Worm (Caenorhabditis elegans): ENCODE results near the gene pal-1.

Gene pal-1

DNA sequence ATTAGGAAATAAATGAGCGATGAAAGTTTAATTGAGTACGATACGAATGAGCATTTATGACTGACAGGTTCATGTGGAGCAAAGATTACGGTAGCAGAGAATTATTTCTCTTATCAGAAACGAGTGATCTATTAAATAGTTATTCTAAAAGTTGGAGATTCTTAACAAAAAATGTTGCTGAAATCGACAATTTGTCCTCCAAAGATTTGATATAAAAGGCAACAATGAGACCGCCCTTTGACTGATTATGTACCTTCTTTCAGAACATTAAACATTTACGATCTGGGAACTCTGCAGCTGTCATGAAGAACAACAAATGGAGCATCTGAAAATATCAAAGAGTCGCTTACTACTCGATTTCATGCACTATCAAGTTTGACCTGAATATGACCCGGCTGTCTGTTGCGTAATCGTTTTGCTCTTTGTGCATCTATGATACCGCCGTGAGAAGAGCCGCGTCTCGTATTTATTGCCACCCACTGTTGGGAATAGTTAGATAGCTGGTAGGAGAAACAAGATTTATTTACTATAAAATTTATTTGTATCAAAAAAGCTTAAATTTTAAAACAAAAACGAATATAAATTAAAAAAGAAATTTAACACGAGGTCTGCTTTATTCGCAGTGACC lies at the start of gene pal-1:
TSS of gene pal-1 (minus strand) at position 51 of the 628 bp plus-strand sequence.
- TF ChIP-seq med-1 (GFP tag; optimal IDR thresholded peaks at IDR 0.05; ENCODE audit: insufficient read depth) (no peak), ztf-29 (GFP tag; IDR thresholded peaks at IDR 0.05) (no peak), cog-1 (tag; optimal IDR thresholded peaks at IDR 0.05) (no peak), flt-1 (GFP tag; IDR thresholded peaks at IDR 0.05) (no peak), klf-2 (GFP tag; conservative IDR thresholded peaks at IDR 0.05) (no peak), ztf-23 (GFP tag; IDR thresholded peaks at IDR 0.05) (no peak), T22C8.4 (GFP tag; IDR thresholded peaks at IDR 0.05) (no peak), ref-1 (GFP tag; conservative IDR thresholded peaks at IDR 0.05) (no peak), tab-1 (GFP tag; IDR thresholded peaks at IDR 0.05) (no peak)

DNA sequence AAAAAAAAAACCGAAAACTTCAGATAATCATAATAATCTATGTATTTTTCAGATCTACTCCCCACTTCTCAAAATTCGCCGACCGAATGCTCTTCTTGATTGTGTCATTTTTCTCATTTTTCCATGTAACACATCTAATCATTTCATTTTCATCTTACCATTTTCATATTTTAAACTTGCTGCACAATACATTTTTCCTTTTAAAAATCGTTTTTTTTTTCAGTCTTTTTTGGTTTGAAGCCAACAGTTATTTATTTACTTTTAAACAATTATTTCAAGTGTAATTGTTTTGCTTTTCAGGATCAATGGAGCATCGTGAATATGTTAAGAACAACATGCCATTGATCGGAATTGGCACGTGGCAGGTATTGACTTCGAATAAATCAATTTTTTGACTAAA lies 49.7 kb upstream of the pal-1 start, which contains the start of gene C35D10.6:
TSS of gene C35D10.6 (plus strand) at position 301 of the 400 bp plus-strand sequence.
- no peak for TF ChIP-seq ref-1 (GFP tag; conservative IDR thresholded peaks at IDR 0.05)
- TF ChIP-seq T22C8.4 (GFP tag; IDR thresholded peaks at IDR 0.05) = no peak
- no peak for TF ChIP-seq ztf-29 (GFP tag; IDR thresholded peaks at IDR 0.05)
- no peak for TF ChIP-seq flt-1 (GFP tag; IDR thresholded peaks at IDR 0.05)
- TF ChIP-seq med-1 (GFP tag; optimal IDR thresholded peaks at IDR 0.05; ENCODE audit: insufficient read depth) = no peak
- no peak for TF ChIP-seq cog-1 (tag; optimal IDR thresholded peaks at IDR 0.05)
- no peak for TF ChIP-seq ztf-23 (GFP tag; IDR thresholded peaks at IDR 0.05)
- no peak for TF ChIP-seq tab-1 (GFP tag; IDR thresholded peaks at IDR 0.05)
- TF ChIP-seq klf-2 (GFP tag; conservative IDR thresholded peaks at IDR 0.05) = no peak

DNA sequence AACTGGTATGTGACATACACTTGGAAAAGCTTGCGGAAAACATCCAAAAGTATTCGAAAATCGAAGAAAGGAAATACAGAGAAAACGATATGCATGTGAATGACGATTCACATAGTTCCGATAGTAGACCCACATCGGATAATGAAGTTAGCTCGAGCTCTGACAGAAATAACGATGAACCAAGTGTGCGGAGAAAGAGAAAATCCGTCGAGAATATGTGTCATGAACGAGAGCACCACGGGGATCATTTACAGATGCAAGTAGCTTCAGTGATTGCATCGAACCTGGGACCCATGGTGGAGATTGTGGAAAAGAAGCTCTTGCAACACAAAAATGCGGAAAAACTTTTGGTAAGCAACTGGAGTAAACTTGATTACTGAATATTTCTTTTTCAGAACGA lies 47.6 kb upstream of the pal-1 start:
- TF ChIP-seq ref-1 (GFP tag; conservative IDR thresholded peaks at IDR 0.05) = no peak
- no peak for TF ChIP-seq ztf-23 (GFP tag; IDR thresholded peaks at IDR 0.05)

DNA sequence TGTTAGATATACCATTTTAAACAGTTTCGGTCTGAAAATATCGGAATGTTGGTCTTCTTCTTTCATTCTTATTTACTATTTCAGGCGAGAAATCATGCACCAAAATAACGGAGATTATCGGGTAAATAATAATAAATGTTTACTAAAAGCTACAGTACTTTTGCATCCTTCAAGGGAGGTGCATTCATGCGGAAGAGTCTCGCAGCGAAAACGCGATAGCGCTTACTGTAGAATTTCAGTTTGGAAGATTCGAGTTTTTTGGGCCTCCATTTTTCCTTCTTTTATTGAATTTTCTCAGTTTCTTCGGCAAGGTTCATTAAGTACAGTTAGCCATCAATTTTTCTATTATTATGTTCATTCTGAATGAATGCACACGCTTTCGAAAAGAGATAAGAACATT lies 46.7 kb upstream of the pal-1 start, which contains the start of gene C35D10.7:
TSS of gene C35D10.7 (plus strand) at position 85 of the 400 bp plus-strand sequence.
- TF ChIP-seq klf-2 (GFP tag; conservative IDR thresholded peaks at IDR 0.05) (no peak), T22C8.4 (GFP tag; IDR thresholded peaks at IDR 0.05) (no peak), ztf-23 (GFP tag; IDR thresholded peaks at IDR 0.05) (no peak), ref-1 (GFP tag; conservative IDR thresholded peaks at IDR 0.05) (no peak), med-1 (GFP tag; optimal IDR thresholded peaks at IDR 0.05; ENCODE audit: insufficient read depth) (no peak), ztf-29 (GFP tag; IDR thresholded peaks at IDR 0.05) (no peak), flt-1 (GFP tag; IDR thresholded peaks at IDR 0.05) (no peak), cog-1 (tag; optimal IDR thresholded peaks at IDR 0.05) (no peak), tab-1 (GFP tag; IDR thresholded peaks at IDR 0.05) (no peak)

DNA sequence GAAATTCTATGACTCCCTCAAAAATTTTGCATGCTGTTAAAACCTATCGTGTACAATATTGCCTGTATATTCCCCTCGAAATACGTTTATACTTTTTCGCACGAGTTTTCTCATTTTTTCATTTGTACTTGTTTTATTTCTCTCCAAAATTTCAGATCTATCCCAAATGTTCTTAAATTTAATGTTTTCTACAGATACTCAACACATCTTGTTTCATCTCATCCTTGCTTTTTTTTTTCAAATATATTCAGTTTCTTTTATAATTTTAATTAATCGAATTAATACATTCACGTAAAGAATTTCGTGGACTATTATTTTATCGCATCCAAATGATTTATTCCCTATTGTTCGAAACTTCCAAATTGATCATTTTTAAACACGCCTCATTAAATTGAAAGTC lies 45.5 kb upstream of the pal-1 start, which contains the start of gene C35D10.8:
TSS of gene C35D10.8 (plus strand) at position 301 of the 400 bp plus-strand sequence.
- TF ChIP-seq ztf-29 (GFP tag; IDR thresholded peaks at IDR 0.05) (no peak), ref-1 (GFP tag; conservative IDR thresholded peaks at IDR 0.05) (no peak), T22C8.4 (GFP tag; IDR thresholded peaks at IDR 0.05) (no peak), ztf-23 (GFP tag; IDR thresholded peaks at IDR 0.05) (no peak), klf-2 (GFP tag; conservative IDR thresholded peaks at IDR 0.05) (no peak), med-1 (GFP tag; optimal IDR thresholded peaks at IDR 0.05; ENCODE audit: insufficient read depth) (no peak), flt-1 (GFP tag; IDR thresholded peaks at IDR 0.05) (no peak), cog-1 (tag; optimal IDR thresholded peaks at IDR 0.05) (no peak), tab-1 (GFP tag; IDR thresholded peaks at IDR 0.05) (no peak)

DNA sequence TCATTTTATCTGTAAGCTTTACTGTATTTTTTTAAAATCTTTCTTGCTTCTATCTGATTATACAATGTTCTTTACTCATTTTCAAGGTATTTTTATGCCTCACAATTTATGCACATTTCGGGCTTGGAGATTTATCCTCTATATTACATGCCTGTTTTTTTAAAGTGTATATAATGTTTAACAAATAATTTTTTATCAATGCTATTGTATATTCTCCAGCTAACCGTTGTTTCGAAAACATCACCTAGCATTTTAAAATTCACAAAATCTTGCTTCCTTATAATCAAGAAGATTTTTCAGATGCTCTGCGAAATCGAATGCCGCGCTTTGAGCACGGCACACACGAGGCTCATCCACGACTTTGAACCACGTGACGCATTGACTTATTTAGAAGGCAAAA lies 42.6 kb upstream of the pal-1 start, which contains the start of gene ced-4:
TSS of gene ced-4 (plus strand) at position 301 of the 400 bp plus-strand sequence.
- TF ChIP-seq T22C8.4 (GFP tag; IDR thresholded peaks at IDR 0.05) (no peak), klf-2 (GFP tag; conservative IDR thresholded peaks at IDR 0.05) (no peak), ref-1 (GFP tag; conservative IDR thresholded peaks at IDR 0.05) (no peak), flt-1 (GFP tag; IDR thresholded peaks at IDR 0.05) (no peak), ztf-23 (GFP tag; IDR thresholded peaks at IDR 0.05) (no peak), ztf-29 (GFP tag; IDR thresholded peaks at IDR 0.05) (no peak), tab-1 (GFP tag; IDR thresholded peaks at IDR 0.05) (no peak), cog-1 (tag; optimal IDR thresholded peaks at IDR 0.05) (no peak), med-1 (GFP tag; optimal IDR thresholded peaks at IDR 0.05; ENCODE audit: insufficient read depth) (no peak)

DNA sequence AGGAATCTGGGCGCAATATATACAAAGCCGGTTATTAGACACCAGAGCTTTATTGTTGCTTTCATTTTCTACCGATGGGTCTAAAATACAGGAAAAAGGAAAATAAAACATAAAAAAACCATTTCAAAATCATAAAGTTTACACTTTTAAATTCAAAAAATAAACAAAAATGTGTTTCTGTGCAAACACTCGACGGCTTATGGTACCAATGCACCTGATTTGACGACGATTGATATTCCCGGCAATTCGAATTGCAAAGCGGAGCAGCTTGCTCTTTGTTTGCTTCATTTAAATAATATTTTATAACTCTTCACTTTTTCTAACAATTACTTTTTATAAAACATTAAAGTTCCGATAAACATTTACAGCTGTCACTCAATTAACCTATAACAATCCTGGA lies 40.8 kb upstream of the pal-1 start, which contains the start of gene F26A1.1:
TSS of gene F26A1.1 (plus strand) at position 369 of the 400 bp plus-strand sequence.
- TF ChIP-seq med-1 (GFP tag; optimal IDR thresholded peaks at IDR 0.05; ENCODE audit: insufficient read depth) = no peak
- TF ChIP-seq ref-1 (GFP tag; conservative IDR thresholded peaks at IDR 0.05) = no peak
- TF ChIP-seq tab-1 (GFP tag; IDR thresholded peaks at IDR 0.05) = no peak
- TF ChIP-seq ztf-23 (GFP tag; IDR thresholded peaks at IDR 0.05) = no peak
- no peak for TF ChIP-seq flt-1 (GFP tag; IDR thresholded peaks at IDR 0.05)
- no peak for TF ChIP-seq T22C8.4 (GFP tag; IDR thresholded peaks at IDR 0.05)

DNA sequence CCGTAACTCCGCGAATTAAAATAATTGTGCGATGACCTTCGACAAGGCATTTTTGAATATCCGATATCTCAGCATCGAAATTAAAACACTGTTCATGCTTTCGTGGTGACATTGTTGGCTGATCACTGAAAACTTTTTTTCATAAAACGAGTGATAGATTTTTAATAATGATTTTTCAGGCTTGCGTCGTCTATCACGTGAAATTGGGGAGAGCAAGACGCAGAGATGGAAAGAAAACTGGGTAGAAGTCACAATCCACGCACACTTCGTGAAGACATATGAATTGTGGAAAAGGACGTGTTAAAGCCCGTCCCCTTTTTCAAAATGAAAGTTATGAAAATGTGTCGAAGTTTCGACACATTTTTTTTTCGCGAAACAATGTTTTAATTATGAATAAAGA lies 40.4 kb upstream of the pal-1 start, which contains the start of gene nonu-1:
TSS of gene nonu-1 (minus strand) at position 169 of the 400 bp plus-strand sequence.
- no peak for TF ChIP-seq flt-1 (GFP tag; IDR thresholded peaks at IDR 0.05)
- TF ChIP-seq ref-1 (GFP tag; conservative IDR thresholded peaks at IDR 0.05) = no peak
- TF ChIP-seq ztf-29 (GFP tag; IDR thresholded peaks at IDR 0.05) = no peak
- no peak for TF ChIP-seq cog-1 (tag; optimal IDR thresholded peaks at IDR 0.05)
- TF ChIP-seq med-1 (GFP tag; optimal IDR thresholded peaks at IDR 0.05; ENCODE audit: insufficient read depth) = no peak
- TF ChIP-seq T22C8.4 (GFP tag; IDR thresholded peaks at IDR 0.05) = no peak
- TF ChIP-seq ztf-23 (GFP tag; IDR thresholded peaks at IDR 0.05) = no peak
- no peak for TF ChIP-seq tab-1 (GFP tag; IDR thresholded peaks at IDR 0.05)
- no peak for TF ChIP-seq klf-2 (GFP tag; conservative IDR thresholded peaks at IDR 0.05)

DNA sequence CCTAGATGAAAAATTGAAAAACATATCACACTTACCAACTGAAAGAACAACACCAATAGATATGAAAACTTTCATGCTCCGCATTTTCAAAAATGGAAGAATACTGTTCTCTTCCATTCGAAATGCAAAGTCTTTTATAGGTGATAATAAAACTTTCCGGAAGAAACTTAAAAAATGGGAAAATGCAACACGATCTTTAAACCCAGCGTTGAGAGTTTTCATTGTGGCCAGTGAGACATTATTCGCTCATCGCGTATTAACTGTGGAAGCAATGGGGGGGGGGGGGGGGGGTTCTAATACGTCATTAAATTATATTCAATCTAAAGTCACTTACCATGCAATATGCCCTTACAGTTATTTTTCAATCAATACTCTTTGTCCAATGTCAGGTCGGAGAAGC lies 35.0 kb upstream of the pal-1 start, which contains the start of the genes clec-157 and fkh-5:
TSS of gene clec-157 (minus strand) at position 101 of the 400 bp plus-strand sequence.
TSS of gene fkh-5 (plus strand) at position 336 of the 400 bp plus-strand sequence.
- TF ChIP-seq flt-1 (GFP tag; IDR thresholded peaks at IDR 0.05) (no peak), T22C8.4 (GFP tag; IDR thresholded peaks at IDR 0.05) (no peak), klf-2 (GFP tag; conservative IDR thresholded peaks at IDR 0.05) (no peak), med-1 (GFP tag; optimal IDR thresholded peaks at IDR 0.05; ENCODE audit: insufficient read depth) (no peak), tab-1 (GFP tag; IDR thresholded peaks at IDR 0.05) (no peak), ztf-29 (GFP tag; IDR thresholded peaks at IDR 0.05) (no peak), ztf-23 (GFP tag; IDR thresholded peaks at IDR 0.05) (no peak), cog-1 (tag; optimal IDR thresholded peaks at IDR 0.05) (no peak), ref-1 (GFP tag; conservative IDR thresholded peaks at IDR 0.05) (no peak)

All from whole organism, midembryonic.